Worm (Caenorhabditis elegans) whole organism, young adult: ENCODE results near the gene gcsh-1.
"Not testable (repeated sequence)": the region's sequence is repeated elsewhere in the genome, so short reads cannot be mapped to it uniquely, and the experiment has no call there.

Experiments
- B0336.3 ChIP-seq: fragments of 200-800 bp; sonication (Bioruptor generic); IDR thresholded peaks from 2 replicates; pipeline ENCODE4 v1.3.6; 2022; ENCODE audit warnings: missing genetic modification characterization, missing compliant biosample characterization
- F10E7.11 ChIP-seq: sonication (generic microtip); optimal IDR thresholded peaks from 2 replicates; lab custom pipeline; 2017; ENCODE audit warnings: mild to moderate bottlenecking, missing genetic modification characterization, moderate library complexity, missing compliant biosample characterization
- F23B12.7 ChIP-seq: sonication (generic microtip); optimal IDR thresholded peaks from 2 replicates; lab custom pipeline; 2017; ENCODE audit warnings: missing genetic modification characterization, mild to moderate bottlenecking, missing compliant biosample characterization, antibody characterized with exemption, moderate library complexity; ENCODE audit not compliant: insufficient read depth
- F49E8.2 ChIP-seq: sonication (generic microtip); optimal IDR thresholded peaks from 3 replicates; lab custom pipeline; 2017; ENCODE audit warnings: missing genetic modification characterization, mild to moderate bottlenecking, missing compliant biosample characterization, antibody characterized with exemption, moderate library complexity; ENCODE audit not compliant: insufficient read depth
- F55B11.4 ChIP-seq: sonication (generic microtip); optimal IDR thresholded peaks from 2 replicates; lab custom pipeline; 2016; ENCODE audit warnings: missing compliant biosample characterization, missing genetic modification characterization, borderline replicate concordance; ENCODE audit not compliant: insufficient read depth
- F57A8.1 ChIP-seq: fragments of 200-800 bp; sonication (Bioruptor generic); optimal IDR thresholded peaks from 2 replicates; lab custom pipeline; 2018; ENCODE audit warnings: mild to moderate bottlenecking, missing genetic modification characterization, moderate library complexity, missing compliant biosample characterization
- K11D2.4 ChIP-seq: fragments of 200-800 bp; sonication (Bioruptor generic); IDR thresholded peaks from 2 replicates; pipeline ENCODE4 v1.3.6; 2022; ENCODE audit warnings: missing genetic modification reagents, missing genetic modification characterization, missing compliant biosample characterization
- Y56A3A.18 ChIP-seq: fragments of 200-800 bp; sonication (Bioruptor generic); IDR thresholded peaks from 2 replicates; pipeline ENCODE4 v1.3.6; 2022; ENCODE audit warnings: missing genetic modification reagents, missing genetic modification characterization, missing compliant biosample characterization
- Y79H2A.3 ChIP-seq: fragments of 200-800 bp; sonication (Bioruptor generic); conservative IDR thresholded peaks from 2 replicates; pipeline ENCODE4 v1.3.6; 2022; ENCODE audit warnings: missing genetic modification reagents, missing genetic modification characterization, missing compliant biosample characterization
- aptf-2 ChIP-seq: fragments of 200-800 bp; sonication (Bioruptor generic); conservative IDR thresholded peaks from 2 replicates; pipeline ENCODE4 v1.3.6; 2022; ENCODE audit warnings: missing genetic modification reagents, missing genetic modification characterization, missing compliant biosample characterization
- attf-5 ChIP-seq: fragments of 200-800 bp; sonication (Bioruptor generic); optimal IDR thresholded peaks from 2 replicates; lab custom pipeline; 2018; ENCODE audit warnings: mild to moderate bottlenecking, missing genetic modification characterization, missing compliant biosample characterization
- bed-2 ChIP-seq: fragments of 200-800 bp; sonication (Bioruptor generic); IDR thresholded peaks from 2 replicates; pipeline ENCODE4 v1.3.6; 2022; ENCODE audit warnings: missing genetic modification reagents, missing genetic modification characterization, missing compliant biosample characterization
- ccch-3 ChIP-seq: fragments of 200-800 bp; sonication (Bioruptor generic); optimal IDR thresholded peaks from 2 replicates; lab custom pipeline; 2018; ENCODE audit warnings: mild to moderate bottlenecking, missing genetic modification characterization, missing compliant biosample characterization
- ceh-79 ChIP-seq: sonication (generic microtip); optimal IDR thresholded peaks from 2 replicates; lab custom pipeline; 2017; ENCODE audit warnings: mild to moderate bottlenecking, missing genetic modification characterization, missing compliant biosample characterization
- die-1 ChIP-seq: sonication (generic microtip); optimal IDR thresholded peaks from 2 replicates; lab custom pipeline; 2016; ENCODE audit warnings: missing genotype, mild to moderate bottlenecking, missing genetic modification characterization, missing compliant biosample characterization
- dpff-1 ChIP-seq: sonication (generic microtip); optimal IDR thresholded peaks from 2 replicates; lab custom pipeline; 2017; ENCODE audit warnings: mild to moderate bottlenecking, missing genetic modification characterization, missing compliant biosample characterization
- dpl-1 ChIP-seq: fragments of 150-350 bp; optimal IDR thresholded peaks from 2 replicates; lab custom pipeline; 2014; ENCODE audit warnings: missing biosample characterization, missing genetic modification reagents, missing genetic modification characterization
- efl-1 ChIP-seq: fragments of 150-350 bp; optimal IDR thresholded peaks from 2 replicates; lab custom pipeline; 2014; ENCODE audit warnings: missing biosample characterization, missing genetic modification reagents, missing genetic modification characterization
- egl-44 ChIP-seq: fragments of 200-800 bp; sonication (Bioruptor generic); IDR thresholded peaks from 2 replicates; pipeline ENCODE4 v1.3.6; 2022; ENCODE audit warnings: missing genetic modification reagents, missing genetic modification characterization, missing compliant biosample characterization
- gei-17 ChIP-seq: fragments of 200-800 bp; sonication (Bioruptor generic); optimal IDR thresholded peaks from 2 replicates; lab custom pipeline; 2018; ENCODE audit warnings: mild to moderate bottlenecking, missing genetic modification characterization, missing compliant biosample characterization
- hlh-26 ChIP-seq: fragments of 200-800 bp; sonication (Bioruptor generic); conservative IDR thresholded peaks from 2 replicates; pipeline ENCODE4 v1.3.6; 2022; ENCODE audit warnings: missing genetic modification reagents, missing genetic modification characterization, missing compliant biosample characterization
- hsf-1 ChIP-seq: fragments of 200-800 bp; sonication (Bioruptor generic); IDR thresholded peaks from 2 replicates; pipeline ENCODE4 v1.3.6; 2022; ENCODE audit warnings: missing genetic modification reagents, missing genetic modification characterization, missing compliant biosample characterization
- let-526 ChIP-seq: fragments of 200-800 bp; sonication (Bioruptor generic); IDR thresholded peaks from 2 replicates; pipeline ENCODE4 v1.3.6; 2022; ENCODE audit warnings: missing genetic modification reagents, missing genetic modification characterization, missing compliant biosample characterization
- lin-26 ChIP-seq: fragments of 200-800 bp; sonication (Bioruptor generic); IDR thresholded peaks from 2 replicates; pipeline ENCODE4 v1.3.6; 2022; ENCODE audit warnings: missing genetic modification reagents, missing genetic modification characterization, missing compliant biosample characterization
- lin-40 ChIP-seq: sonication (generic microtip); optimal IDR thresholded peaks from 2 replicates; lab custom pipeline; 2016; ENCODE audit warnings: missing genetic modification characterization, mild to moderate bottlenecking, missing compliant biosample characterization, missing genotype, missing genetic modification reagents
- lir-1 ChIP-seq: fragments of 200-800 bp; sonication (Bioruptor generic); conservative IDR thresholded peaks from 2 replicates; pipeline ENCODE4 v1.3.6; 2022; ENCODE audit warnings: missing genetic modification reagents, missing genetic modification characterization, missing compliant biosample characterization
- mcd-1 ChIP-seq: fragments of 200-800 bp; sonication (Bioruptor generic); IDR thresholded peaks from 2 replicates; pipeline ENCODE4 v1.3.6; 2022; ENCODE audit warnings: missing genetic modification reagents, missing genetic modification characterization, missing compliant biosample characterization
- nfyb-1 ChIP-seq: fragments of 200-800 bp; sonication (Bioruptor generic); IDR thresholded peaks from 2 replicates; pipeline ENCODE4 v1.3.6; 2022; ENCODE audit warnings: missing genetic modification reagents, missing genetic modification characterization, missing compliant biosample characterization
- nhr-27 ChIP-seq: fragments of 200-800 bp; sonication (Bioruptor generic); optimal IDR thresholded peaks from 2 replicates; lab custom pipeline; 2018; ENCODE audit warnings: mild to moderate bottlenecking, missing genetic modification characterization, moderate library complexity, missing compliant biosample characterization
- pbrm-1 ChIP-seq: fragments of 200-800 bp; sonication (Bioruptor generic); IDR thresholded peaks from 2 replicates; pipeline ENCODE4 v1.3.6; 2022; ENCODE audit warnings: missing genetic modification reagents, missing genetic modification characterization, missing compliant biosample characterization
- pha-4 ChIP-seq: fragments of 150-350 bp; sonication (generic microtip); optimal IDR thresholded peaks from 2 replicates; lab custom pipeline; 2014; ENCODE audit warnings: missing biosample characterization, missing genetic modification reagents, missing genetic modification characterization
- rec-8 ChIP-seq, 2 experiments: sonication (generic microtip); optimal IDR thresholded peaks; 2 replicates each; lab custom pipeline; 2016; ENCODE audit warnings: mild to moderate bottlenecking in 2 of 2, missing genetic modification characterization in 2 of 2, missing genetic modification reagents in 2 of 2, missing genotype in 2 of 2, missing biosample characterization in 1 of 2, missing compliant biosample characterization in 1 of 2, moderate library complexity in 1 of 2
- rpc-1 ChIP-seq, 2 experiments: fragments of 150-350 bp in 1 of 2; sonication (generic microtip) in 1 of 2; optimal IDR thresholded peaks; 2 replicates each; lab custom pipeline; 2014 to 2018; ENCODE audit warnings: missing biosample characterization in 1 of 2, missing genetic modification characterization in 1 of 2, missing genetic modification reagents in 1 of 2, missing genotype in 1 of 2
- sea-2 ChIP-seq: fragments of 200-800 bp; sonication (Bioruptor generic); IDR thresholded peaks from 2 replicates; pipeline ENCODE4 v1.3.6; 2022; ENCODE audit warnings: missing genetic modification characterization, missing compliant biosample characterization
- snpc-4 ChIP-seq, 5 experiments: fragments of 150-350 bp in 1 of 5; sonication (generic microtip) in 4 of 5; optimal IDR thresholded peaks; 2 replicates each; lab custom pipeline; 2014 to 2018; ENCODE audit warnings: missing genetic modification characterization in 5 of 5, missing biosample characterization in 3 of 5, antibody characterized with exemption in 2 of 5, mild to moderate bottlenecking in 2 of 5, missing compliant biosample characterization in 2 of 5, missing genotype in 2 of 5, moderate library complexity in 2 of 5, missing genetic modification reagents in 1 of 5
- sptf-2 ChIP-seq: fragments of 200-800 bp; sonication (Bioruptor generic); optimal IDR thresholded peaks from 2 replicates; lab custom pipeline; 2018; ENCODE audit warnings: mild to moderate bottlenecking, missing genetic modification characterization, missing compliant biosample characterization
- tbp1 ChIP-seq: fragments of 200-800 bp; sonication (Bioruptor generic); optimal IDR thresholded peaks from 2 replicates; lab custom pipeline; 2018; ENCODE audit warnings: mild to moderate bottlenecking, missing genetic modification characterization, missing compliant biosample characterization
- unc-62 ChIP-seq: fragments of 150-350 bp; optimal IDR thresholded peaks from 2 replicates; lab custom pipeline; 2014; ENCODE audit warnings: missing biosample characterization, missing genetic modification reagents, missing genetic modification characterization
- zfh-2 ChIP-seq: fragments of 200-800 bp; sonication (Bioruptor generic); conservative IDR thresholded peaks from 2 replicates; pipeline ENCODE4 v1.3.6; 2022; ENCODE audit warnings: missing genetic modification reagents, missing genetic modification characterization, missing compliant biosample characterization
- ztf-22 ChIP-seq: fragments of 200-800 bp; sonication (Bioruptor generic); optimal IDR thresholded peaks from 2 replicates; lab custom pipeline; 2018; ENCODE audit warnings: mild to moderate bottlenecking, missing genetic modification characterization, moderate library complexity, missing compliant biosample characterization
- ztf-26 ChIP-seq: sonication (generic microtip); optimal IDR thresholded peaks from 2 replicates; lab custom pipeline; 2017; ENCODE audit warnings: missing genetic modification characterization, missing compliant biosample characterization

The gcsh-1 gene

DNA sequence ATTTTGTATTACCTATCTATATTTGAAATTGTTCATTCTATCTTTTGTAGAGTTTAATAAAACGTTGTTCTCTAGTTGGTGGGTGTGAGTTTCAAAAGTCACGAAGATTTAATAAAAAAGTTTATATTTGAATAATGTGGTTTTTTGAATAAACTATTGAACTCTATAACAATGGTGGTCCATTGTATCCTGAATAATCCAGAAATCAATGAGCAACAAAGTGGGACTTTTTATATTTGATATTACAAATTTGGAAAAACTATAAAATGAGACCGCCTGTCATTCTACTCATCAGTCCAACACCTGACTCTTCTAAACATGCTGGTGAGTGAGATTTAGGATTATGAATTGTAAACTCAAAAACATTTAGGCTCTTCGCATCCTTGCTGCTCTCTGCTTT is 13.5 kb upstream of the gcsh-1 start, which contains the start of gene nspc-19:
nspc-19 (plus strand) TSS at position 301 of the 400 bp plus-strand sequence.
- TF ChIP-seq sptf-2, ccch-3, tbp1 (GFP tag; lab: Kevin White, UChicago): not testable (repeated sequence)

DNA sequence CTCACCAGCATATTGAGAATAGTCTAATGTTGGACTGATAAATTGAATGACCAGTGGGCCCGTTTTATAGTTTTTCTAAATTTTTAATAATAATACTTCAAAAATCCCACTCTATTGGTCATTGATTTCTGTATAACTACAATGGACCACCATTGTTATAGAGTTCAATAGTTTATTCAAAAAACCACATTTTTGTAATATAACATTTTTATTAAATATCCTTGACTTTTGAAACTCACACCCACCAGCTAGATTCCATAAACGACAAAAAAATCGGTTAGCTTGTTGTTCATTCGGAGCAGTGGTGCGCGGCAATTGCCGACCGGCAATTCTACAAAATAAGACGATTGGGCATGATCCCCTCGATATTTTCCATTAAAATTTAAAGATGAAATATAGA is 12.7 kb upstream of the gcsh-1 start, which contains the start of gene nspc-18:
nspc-18 (minus strand) TSS at position 101 of the 400 bp plus-strand sequence.
- TF ChIP-seq hsf-1 (GFP tag; lab: Robert Waterston, UW), result no peak
- no peak for TF ChIP-seq dpl-1 (GFP tag; lab: Kevin White, UChicago)
- no peak for TF ChIP-seq lin-40 (tag; lab: Kevin White, UChicago)
- no peak for TF ChIP-seq aptf-2 (GFP tag; lab: Robert Waterston, UW)
- TF ChIP-seq K11D2.4, result no peak
- TF ChIP-seq Y79H2A.3 (GFP tag; lab: Robert Waterston, UW), result no peak
- TF ChIP-seq ztf-26 (tag; lab: Kevin White, UChicago), result no peak
- TF ChIP-seq pha-4 (tag; lab: Kevin White, UChicago), result no peak
- no peak for TF ChIP-seq F55B11.4 (tag; lab: Kevin White, UChicago)
- no peak for TF ChIP-seq Y56A3A.18 (GFP tag; lab: Robert Waterston, UW)
- TF ChIP-seq nhr-27 (tag; lab: Kevin White, UChicago), result no peak
- no peak for TF ChIP-seq nfyb-1 (GFP tag; lab: Robert Waterston, UW)
- no peak for TF ChIP-seq hlh-26 (GFP tag; lab: Robert Waterston, UW)
- TF ChIP-seq F49E8.2 (tag; lab: Kevin White, UChicago), result no peak

DNA sequence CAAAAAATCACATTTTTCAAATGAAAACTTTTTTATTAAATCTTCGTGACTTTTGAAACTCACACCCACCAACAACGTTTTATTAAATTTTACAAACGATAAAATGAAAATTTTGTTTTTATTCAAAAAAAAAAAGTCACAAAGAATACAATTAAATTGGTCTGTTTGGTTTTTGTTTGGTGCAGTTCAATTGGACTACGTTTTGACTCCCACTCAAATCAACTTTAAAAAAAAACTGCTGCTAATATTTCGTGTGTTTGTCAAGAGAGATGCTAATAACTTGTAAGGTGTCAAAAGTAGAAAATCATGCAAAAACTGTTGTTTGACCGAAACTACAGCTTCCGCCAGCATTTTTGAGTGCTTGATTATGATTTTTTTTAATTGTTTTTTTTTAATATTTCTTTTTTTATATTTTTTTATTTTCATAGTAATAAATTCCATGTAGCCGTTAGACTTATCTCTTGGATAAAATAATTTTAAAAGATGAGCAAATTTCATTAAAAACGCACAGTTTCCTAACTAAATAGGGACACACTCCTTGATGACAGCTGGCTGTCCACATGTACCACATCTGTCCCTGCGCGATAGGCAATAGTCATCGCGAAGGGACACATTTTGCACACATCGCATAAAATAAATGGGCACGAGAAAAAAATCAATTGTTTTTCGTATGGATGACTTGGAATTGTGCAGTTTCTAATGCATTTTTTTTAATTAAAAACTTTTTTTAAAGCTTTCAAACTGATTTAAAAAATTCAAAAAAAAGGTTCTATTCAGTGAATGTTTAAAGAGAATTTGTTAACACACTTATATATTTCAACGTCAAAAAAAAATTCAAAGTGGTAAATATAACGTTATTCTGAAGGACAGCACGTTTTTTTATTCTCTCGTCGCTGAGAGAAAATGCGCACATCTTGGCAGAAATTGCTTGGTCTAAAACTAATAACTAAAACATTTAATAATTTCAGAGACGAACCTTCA is 10.7 kb upstream of the gcsh-1 start:
- TF ChIP-seq F57A8.1 (GFP tag; lab: Kevin White, UChicago) (peak; percentile 95), F49E8.2 (tag; lab: Kevin White, UChicago) (no peak), attf-5 (peak; percentile 70), rec-8 (tag; optimal IDR thresholded peaks at IDR 0.05; lab: Kevin White, UChicago) (peak in 1 of 2 experiments; percentile 34), zfh-2 (GFP tag; lab: Robert Waterston, UW) (no peak), egl-44 (GFP tag; lab: Robert Waterston, UW) (peak; percentile 95), ceh-79 (tag; lab: Kevin White, UChicago) (peak; percentile 97), snpc-4 (GFP tag; optimal IDR thresholded peaks at IDR 0.05; lab: Kevin White, UChicago) (peak; percentile 67), snpc-4 (tag; optimal IDR thresholded peaks at IDR 0.05; lab: Kevin White, UChicago) (peak; percentile 43 to 93 (median 89)), B0336.3 (GFP tag; lab: Robert Waterston, UW) (peak; percentile 100), rpc-1 (optimal IDR thresholded peaks at IDR 0.05; lab: Kevin White, UChicago) (peak; percentile 17), rpc-1 (tag; optimal IDR thresholded peaks at IDR 0.05; lab: Kevin White, UChicago) (no peak), gei-17 (GFP tag; lab: Kevin White, UChicago) (peak; percentile 98), unc-62 (GFP tag; lab: Kevin White, UChicago) (peak; percentile 79), mcd-1 (peak; percentile 92), efl-1 (GFP tag; lab: Kevin White, UChicago) (peak; percentile 27), sea-2 (GFP tag; lab: Robert Waterston, UW) (peak; percentile 86), lir-1 (GFP tag; lab: Robert Waterston, UW) (peak; percentile 94), F10E7.11 (tag; lab: Kevin White, UChicago) (peak; percentile 97), lin-26 (GFP tag; lab: Robert Waterston, UW) (peak; percentile 85), bed-2 (GFP tag; lab: Robert Waterston, UW) (peak; percentile 89), dpff-1 (tag; lab: Kevin White, UChicago) (peak; percentile 94), die-1 (peak; percentile 59), let-526 (peak; percentile 95), pbrm-1 (GFP tag; lab: Robert Waterston, UW) (peak; percentile 97), F23B12.7 (tag; lab: Kevin White, UChicago) (peak; percentile 98), ztf-22 (GFP tag; lab: Kevin White, UChicago) (peak; percentile 98)
